Worm (Caenorhabditis elegans) whole organism, mixed stage, embryonic: Measurements from ENCODE around the gene vgln-1.

Source experiments
- ces-1 ChIP-seq: fragments of 150-350 bp; optimal IDR thresholded peaks from 2 replicates; lab custom pipeline; 2014; ENCODE audit warnings: missing biosample characterization, missing genetic modification reagents, missing genetic modification characterization
- elt-1 ChIP-seq: sonication (generic microtip); optimal IDR thresholded peaks from 2 replicates; lab custom pipeline; 2017; ENCODE audit warnings: missing genetic modification characterization, mild to moderate bottlenecking, missing compliant biosample characterization, antibody characterized with exemption, moderate library complexity, borderline replicate concordance; ENCODE audit not compliant: insufficient read depth
- elt-3 ChIP-seq: fragments of 150-350 bp; optimal IDR thresholded peaks from 2 replicates; lab custom pipeline; 2014; ENCODE audit warnings: missing biosample characterization, missing genetic modification characterization
- lin-13 ChIP-seq: fragments of 150-350 bp; optimal IDR thresholded peaks from 2 replicates; lab custom pipeline; 2014; ENCODE audit warnings: missing biosample characterization, missing genetic modification characterization
- nhr-12 ChIP-seq: fragments of 150-350 bp; optimal IDR thresholded peaks from 2 replicates; lab custom pipeline; 2014; ENCODE audit warnings: missing biosample characterization, missing genetic modification characterization
- nhr-2 ChIP-seq: fragments of 150-350 bp; optimal IDR thresholded peaks from 2 replicates; lab custom pipeline; 2014; ENCODE audit warnings: missing biosample characterization, missing genetic modification characterization
- nhr-237 ChIP-seq: fragments of 150-350 bp; optimal IDR thresholded peaks from 2 replicates; lab custom pipeline; 2014; ENCODE audit warnings: missing biosample characterization, missing genetic modification characterization
- nhr-28 ChIP-seq: fragments of 150-350 bp; optimal IDR thresholded peaks from 2 replicates; lab custom pipeline; 2014; ENCODE audit warnings: missing biosample characterization, missing genetic modification characterization
- snpc-4 ChIP-seq: fragments of 150-350 bp; optimal IDR thresholded peaks from 2 replicates; lab custom pipeline; 2014; ENCODE audit warnings: missing biosample characterization, missing genetic modification characterization
- unc-62 ChIP-seq: fragments of 150-350 bp; optimal IDR thresholded peaks from 2 replicates; lab custom pipeline; 2014; ENCODE audit warnings: missing biosample characterization, missing genetic modification reagents, missing genetic modification characterization
- zip-8 ChIP-seq: fragments of 150-350 bp; optimal IDR thresholded peaks from 2 replicates; lab custom pipeline; 2014; ENCODE audit warnings: missing biosample characterization, missing genetic modification characterization
- ztf-11 ChIP-seq: fragments of 150-350 bp; optimal IDR thresholded peaks from 2 replicates; lab custom pipeline; 2014; ENCODE audit warnings: missing biosample characterization, missing genetic modification characterization

- TF ChIP-seq nhr-237 (tag; lab: Kevin White, UChicago) (no peak), ces-1 (GFP tag; lab: Kevin White, UChicago) (no peak), nhr-28 (no peak), zip-8 (tag; lab: Kevin White, UChicago) (no peak), elt-1 (tag; lab: Kevin White, UChicago) (no peak), lin-13 (tag; lab: Kevin White, UChicago) (no peak), snpc-4 (tag; lab: Kevin White, UChicago) (no peak), elt-3 (tag; lab: Kevin White, UChicago) (no peak), ztf-11 (tag; lab: Kevin White, UChicago) (no peak), nhr-12 (tag; lab: Kevin White, UChicago) (no peak), unc-62 (GFP tag; lab: Kevin White, UChicago) (no peak), nhr-2 (tag; lab: Kevin White, UChicago) (no peak)
These were observed 24.1 kb upstream of the vgln-1 start, which contains the start of gene F26C11.3 for ce11 chrII:9914999-9915398.
